Worm (Caenorhabditis elegans) whole organism, L4 larva: ENCODE data around the gene sng-1.
A peak's percentile ranks its signal among the peaks of the same experiment; 100 is the strongest.

Experiments
- D1046.2 ChIP-seq: fragments of 200-800 bp; sonication (Bioruptor generic); IDR thresholded peaks from 2 replicates; pipeline ENCODE4 v1.3.6; 2022; ENCODE audit warnings: missing genetic modification characterization, missing compliant biosample characterization
- F10B5.3 ChIP-seq: sonication (generic microtip); optimal IDR thresholded peaks from 2 replicates; lab custom pipeline; 2016; ENCODE audit warnings: mild to moderate bottlenecking, missing genetic modification characterization, missing compliant biosample characterization
- F26F4.8 ChIP-seq: fragments of 200-800 bp; sonication (Bioruptor generic); conservative IDR thresholded peaks from 2 replicates; pipeline ENCODE4 v1.3.6; 2022; ENCODE audit warnings: missing genetic modification characterization, missing compliant biosample characterization
- F37D6.2 ChIP-seq: sonication (generic microtip); optimal IDR thresholded peaks from 2 replicates; lab custom pipeline; 2016; ENCODE audit warnings: mild to moderate bottlenecking, missing genetic modification characterization, missing compliant biosample characterization
- T20F7.1 ChIP-seq: fragments of 200-800 bp; sonication (Bioruptor generic); optimal IDR thresholded peaks from 2 replicates; lab custom pipeline; 2018; ENCODE audit warnings: mild to moderate bottlenecking, missing genetic modification characterization, missing compliant biosample characterization
- Y5F2A.4 ChIP-seq: fragments of 200-800 bp; sonication (Bioruptor generic); optimal IDR thresholded peaks from 2 replicates; lab custom pipeline; 2018; ENCODE audit warnings: mild to moderate bottlenecking, missing genetic modification characterization, missing compliant biosample characterization
- Y75B8A.6 ChIP-seq: fragments of 200-800 bp; sonication (Bioruptor generic); IDR thresholded peaks from 2 replicates; pipeline ENCODE4 v1.3.6; 2022; ENCODE audit warnings: missing genetic modification reagents, missing genetic modification characterization, missing compliant biosample characterization
- ZK546.5 ChIP-seq, 2 experiments: sonication (generic microtip); optimal IDR thresholded peaks; 2 replicates each; lab custom pipeline; 2017; ENCODE audit warnings: missing biosample characterization in 2 of 2, missing genetic modification characterization in 2 of 2
- ama-1 ChIP-seq: fragments of 150-350 bp; optimal IDR thresholded peaks from 2 replicates; lab custom pipeline; 2014; ENCODE audit warnings: inconsistent platforms, mixed read lengths
- arid-1 ChIP-seq: fragments of 200-800 bp; sonication (Bioruptor generic); conservative IDR thresholded peaks from 2 replicates; pipeline ENCODE4 v1.3.6; 2022; ENCODE audit warnings: missing genetic modification reagents, missing genetic modification characterization, missing compliant biosample characterization
- ceh-32 ChIP-seq: sonication (generic microtip); optimal IDR thresholded peaks from 2 replicates; lab custom pipeline; 2016; ENCODE audit warnings: mild to moderate bottlenecking, missing genetic modification characterization, missing compliant biosample characterization; ENCODE audit not compliant: poor library complexity
- ceh-62 ChIP-seq: sonication (generic microtip); optimal IDR thresholded peaks from 2 replicates; lab custom pipeline; 2017; ENCODE audit warnings: missing biosample characterization, missing genetic modification characterization
- daf-12 ChIP-seq: fragments of 150-350 bp; optimal IDR thresholded peaks from 2 replicates; lab custom pipeline; 2014; ENCODE audit warnings: missing biosample characterization, missing genetic modification reagents, missing genetic modification characterization
- daf-16 ChIP-seq, 3 experiments: sonication (generic microtip); optimal IDR thresholded peaks; 2 replicates each; lab custom pipeline; 2016 to 2017; ENCODE audit warnings: missing genetic modification characterization in 3 of 3, missing genetic modification reagents in 3 of 3, mild to moderate bottlenecking in 2 of 3, missing compliant biosample characterization in 2 of 3, missing biosample characterization in 1 of 3, moderate library complexity in 1 of 3
- daf-19 ChIP-seq: fragments of 200-800 bp; sonication (Bioruptor generic); conservative IDR thresholded peaks from 2 replicates; pipeline ENCODE4 v1.3.6; 2022; ENCODE audit warnings: missing genetic modification characterization, missing compliant biosample characterization
- dmd-6 ChIP-seq: fragments of 200-800 bp; sonication (Bioruptor generic); IDR thresholded peaks from 2 replicates; pipeline ENCODE4 v1.3.6; 2022; ENCODE audit warnings: missing genetic modification reagents, missing genetic modification characterization, missing compliant biosample characterization
- duxl-1 ChIP-seq: sonication (generic microtip); optimal IDR thresholded peaks from 2 replicates; lab custom pipeline; 2016; ENCODE audit warnings: mild to moderate bottlenecking, missing genetic modification characterization, moderate library complexity, missing compliant biosample characterization; ENCODE audit not compliant: poor library complexity
- egl-43 ChIP-seq: fragments of 200-800 bp; sonication (Bioruptor generic); IDR thresholded peaks from 2 replicates; pipeline ENCODE4 v1.3.6; 2022; ENCODE audit warnings: missing genetic modification reagents, missing genetic modification characterization, missing compliant biosample characterization
- fkh-10 ChIP-seq: fragments of 150-350 bp; optimal IDR thresholded peaks from 2 replicates; lab custom pipeline; 2014; ENCODE audit warnings: missing biosample characterization, missing genetic modification reagents, missing genetic modification characterization
- fos-1 ChIP-seq: fragments of 150-350 bp; optimal IDR thresholded peaks from 2 replicates; lab custom pipeline; 2014; ENCODE audit warnings: missing biosample characterization, missing genetic modification characterization
- hif-1 ChIP-seq, 2 experiments: sonication (generic microtip); optimal IDR thresholded peaks; 2 replicates each; lab custom pipeline; 2016 to 2017; ENCODE audit warnings: missing compliant biosample characterization in 2 of 2, missing genetic modification characterization in 2 of 2, missing genetic modification reagents in 2 of 2, missing genotype in 2 of 2, mild to moderate bottlenecking in 1 of 2
- hlh-30 ChIP-seq: sonication (generic microtip); optimal IDR thresholded peaks from 2 replicates; lab custom pipeline; 2017; ENCODE audit warnings: antibody characterized with exemption, mild to moderate bottlenecking, missing genetic modification characterization, missing compliant biosample characterization; ENCODE audit not compliant: insufficient read depth
- jun-1 ChIP-seq: fragments of 150-350 bp; optimal IDR thresholded peaks from 2 replicates; lab custom pipeline; 2014; ENCODE audit warnings: missing biosample characterization, missing genetic modification reagents, missing genetic modification characterization
- lim-7 ChIP-seq: fragments of 200-800 bp; sonication (Bioruptor generic); IDR thresholded peaks from 2 replicates; pipeline ENCODE4 v1.3.6; 2022; ENCODE audit warnings: missing genetic modification characterization, missing compliant biosample characterization
- lin-1 ChIP-seq: fragments of 200-800 bp; sonication (Bioruptor generic); IDR thresholded peaks from 2 replicates; pipeline ENCODE4 v1.3.6; 2022; ENCODE audit warnings: missing genetic modification reagents, missing genetic modification characterization, missing compliant biosample characterization
- lin-29 ChIP-seq: fragments of 200-800 bp; sonication (Bioruptor generic); IDR thresholded peaks from 2 replicates; pipeline ENCODE4 v1.3.6; 2022; ENCODE audit warnings: missing genetic modification reagents, missing genetic modification characterization, missing compliant biosample characterization
- mdt-29 ChIP-seq: fragments of 200-800 bp; sonication (Bioruptor generic); IDR thresholded peaks from 2 replicates; pipeline ENCODE4 v1.3.6; 2022; ENCODE audit warnings: missing genetic modification reagents, missing genetic modification characterization, missing compliant biosample characterization
- mep-1 ChIP-seq: fragments of 150-350 bp; sonication (generic microtip); optimal IDR thresholded peaks from 3 replicates; lab custom pipeline; 2014; ENCODE audit warnings: missing biosample characterization, missing genetic modification characterization
- mes-2 ChIP-seq: sonication (generic microtip); optimal IDR thresholded peaks from 2 replicates; lab custom pipeline; 2016; ENCODE audit warnings: missing genotype, mild to moderate bottlenecking, missing genetic modification characterization, missing compliant biosample characterization; ENCODE audit not compliant: poor library complexity, severe bottlenecking
- mxl-2 ChIP-seq: fragments of 200-800 bp; sonication (Bioruptor generic); conservative IDR thresholded peaks from 2 replicates; pipeline ENCODE4 v1.3.6; 2022; ENCODE audit warnings: missing genetic modification reagents, missing genetic modification characterization, missing compliant biosample characterization
- nhr-102 ChIP-seq: sonication (generic microtip); optimal IDR thresholded peaks from 2 replicates; lab custom pipeline; 2016; ENCODE audit warnings: mild to moderate bottlenecking, missing genetic modification characterization, moderate library complexity, missing compliant biosample characterization
- nhr-111 ChIP-seq: fragments of 200-800 bp; sonication (Bioruptor generic); optimal IDR thresholded peaks from 2 replicates; lab custom pipeline; 2018; ENCODE audit warnings: mild to moderate bottlenecking, missing genetic modification characterization, missing compliant biosample characterization
- nhr-237 ChIP-seq: sonication (generic microtip); optimal IDR thresholded peaks from 2 replicates; lab custom pipeline; 2017; ENCODE audit warnings: missing biosample characterization, missing genetic modification characterization
- nhr-42 ChIP-seq: fragments of 200-800 bp; sonication (Bioruptor generic); IDR thresholded peaks from 2 replicates; pipeline ENCODE4 v1.3.6; 2022; ENCODE audit warnings: missing genetic modification characterization, missing compliant biosample characterization
- nhr-48 ChIP-seq: sonication (generic microtip); optimal IDR thresholded peaks from 2 replicates; lab custom pipeline; 2016; ENCODE audit warnings: mild to moderate bottlenecking, missing genetic modification characterization, missing compliant biosample characterization
- nhr-76 ChIP-seq: fragments of 150-350 bp; optimal IDR thresholded peaks from 2 replicates; lab custom pipeline; 2014; ENCODE audit warnings: missing biosample characterization, missing genetic modification characterization
- pha-4 ChIP-seq, 2 experiments: fragments of 150-350 bp in 1 of 2; fragments of 200-800 bp in 1 of 2; sonication (Bioruptor generic) in 1 of 2; IDR thresholded peaks in 1 of 2; optimal IDR thresholded peaks in 1 of 2; 2 replicates each; pipeline versions ENCODE4 v1.3.6 to Lab custom; 2014 to 2022; ENCODE audit warnings: missing genetic modification characterization in 2 of 2, missing genetic modification reagents in 2 of 2, missing biosample characterization in 1 of 2, missing compliant biosample characterization in 1 of 2
- php-3 ChIP-seq: fragments of 200-800 bp; sonication (Bioruptor generic); IDR thresholded peaks from 2 replicates; pipeline ENCODE4 v1.3.6; 2022; ENCODE audit warnings: missing genetic modification reagents, missing genetic modification characterization, missing compliant biosample characterization
- rbr-2 ChIP-seq: sonication (generic microtip); optimal IDR thresholded peaks from 2 replicates; lab custom pipeline; 2016; ENCODE audit warnings: missing genotype, missing genetic modification characterization, missing compliant biosample characterization
- saeg-2 ChIP-seq: fragments of 200-800 bp; sonication (Bioruptor generic); IDR thresholded peaks from 2 replicates; pipeline ENCODE4 v1.3.6; 2022; ENCODE audit warnings: missing genetic modification reagents, missing genetic modification characterization, missing compliant biosample characterization
- sdz-12 ChIP-seq: fragments of 200-800 bp; sonication (Bioruptor generic); optimal IDR thresholded peaks from 2 replicates; lab custom pipeline; 2018; ENCODE audit warnings: mild to moderate bottlenecking, missing genetic modification characterization, missing compliant biosample characterization
- set-16 ChIP-seq: fragments of 200-800 bp; sonication (Bioruptor generic); IDR thresholded peaks from 2 replicates; pipeline ENCODE4 v1.3.6; 2022; ENCODE audit warnings: missing genetic modification reagents, missing genetic modification characterization, missing compliant biosample characterization
- skn-1 ChIP-seq: fragments of 150-350 bp; optimal IDR thresholded peaks from 2 replicates; lab custom pipeline; 2014; ENCODE audit warnings: missing biosample characterization, missing genetic modification characterization
- snpc-1.2 ChIP-seq: fragments of 200-800 bp; sonication (Bioruptor generic); IDR thresholded peaks from 2 replicates; pipeline ENCODE4 v1.3.6; 2022; ENCODE audit warnings: missing genetic modification reagents, missing genetic modification characterization, missing compliant biosample characterization
- snpc-4 ChIP-seq: fragments of 150-350 bp; optimal IDR thresholded peaks from 2 replicates; lab custom pipeline; 2014; ENCODE audit warnings: missing biosample characterization, missing genetic modification characterization
- tag-97 ChIP-seq: fragments of 200-800 bp; sonication (Bioruptor generic); IDR thresholded peaks from 2 replicates; pipeline ENCODE4 v1.3.6; 2022; ENCODE audit warnings: missing genetic modification characterization, missing compliant biosample characterization
- tra-1 ChIP-seq: fragments of 200-800 bp; sonication (Bioruptor generic); IDR thresholded peaks from 2 replicates; pipeline ENCODE4 v1.3.6; 2022; ENCODE audit warnings: missing genetic modification reagents, missing genetic modification characterization, missing compliant biosample characterization
- unc-62 ChIP-seq, 3 experiments: fragments of 150-350 bp in 1 of 3; sonication (generic microtip); optimal IDR thresholded peaks in 2 of 3; peaks in 1 of 3; 1 replicate in 1 of 3; 2 replicates in 2 of 3; lab custom pipeline; 2014 to 2017; ENCODE audit warnings: missing biosample characterization in 3 of 3, missing genetic modification characterization in 3 of 3, missing genetic modification reagents in 3 of 3, missing genotype in 1 of 3
- zip-2 ChIP-seq: fragments of 150-350 bp; optimal IDR thresholded peaks from 2 replicates; lab custom pipeline; 2014; ENCODE audit warnings: missing biosample characterization, missing genetic modification characterization
- ztf-11 ChIP-seq: fragments of 150-350 bp; optimal IDR thresholded peaks from 2 replicates; lab custom pipeline; 2014; ENCODE audit warnings: missing biosample characterization, missing genetic modification characterization

sng-1 gene

DNA sequence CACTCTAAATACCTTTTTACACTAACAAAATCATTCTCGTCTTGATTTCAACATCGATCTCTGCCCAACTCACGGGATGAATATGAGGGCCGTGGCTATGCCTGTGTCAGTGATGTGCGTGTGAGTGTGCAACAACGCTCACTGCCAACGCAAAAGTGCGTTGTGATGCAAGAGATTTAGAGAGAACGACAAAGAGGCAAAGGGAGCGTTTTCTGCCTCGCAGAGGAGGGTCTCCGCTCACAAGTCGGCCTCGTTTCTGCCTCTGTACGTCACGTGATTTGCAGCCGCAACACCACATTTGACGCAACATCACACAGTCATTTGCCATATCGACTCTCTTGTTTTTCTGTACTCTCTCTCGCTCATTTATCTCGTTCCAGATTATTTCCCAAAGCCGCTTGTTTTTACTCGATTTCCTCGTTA is 6.9 kb downstream of the sng-1 start, which contains the start of gene epg-7 (continued):
- TF ChIP-seq egl-43, result peak; percentile 91
- TF ChIP-seq ztf-11 (tag; lab: Kevin White, UChicago), result no peak
- TF ChIP-seq tag-97 (GFP tag; lab: Robert Waterston, UW), result no peak
- peak; percentile 100 for TF ChIP-seq hlh-30 (tag; lab: Kevin White, UChicago)
- TF ChIP-seq nhr-48 (tag; lab: Kevin White, UChicago), result peak; percentile 88
- TF ChIP-seq snpc-1.2, result no peak
- TF ChIP-seq lin-29 (GFP tag; lab: Robert Waterston, UW), result 0 out of 2 replicates have a peak, but pooled peaks have one; percentile 56
- TF ChIP-seq F37D6.2, result peak; percentile 88
- peak; percentile 96 for TF ChIP-seq rbr-2 (tag; lab: Kevin White, UChicago)
- TF ChIP-seq php-3, result peak; percentile 69
- peak; percentile 95 for TF ChIP-seq fkh-10
- TF ChIP-seq jun-1 (tag; lab: Kevin White, UChicago), result peak; percentile 83
- TF ChIP-seq mep-1, result peak; percentile 96
- peak; percentile 23 to 86 for TF ChIP-seq hif-1 (tag; optimal IDR thresholded peaks at IDR 0.05; lab: Kevin White, UChicago)
- peak; percentile 88 for TF ChIP-seq pha-4 (GFP tag; IDR thresholded peaks at IDR 0.05; lab: Robert Waterston, UW)
- TF ChIP-seq pha-4 (tag; optimal IDR thresholded peaks at IDR 0.05; lab: Kevin White, UChicago), result no peak
- no peak for TF ChIP-seq Y75B8A.6 (GFP tag; lab: Robert Waterston, UW)
- no peak for TF ChIP-seq nhr-237 (tag; lab: Kevin White, UChicago)
- TF ChIP-seq sdz-12 (GFP tag; lab: Kevin White, UChicago), result no peak
- no peak for TF ChIP-seq fos-1 (tag; lab: Kevin White, UChicago)
- TF ChIP-seq arid-1 (GFP tag; lab: Robert Waterston, UW), result peak; percentile 85
- peak; percentile 24 for TF ChIP-seq ama-1
- peak; percentile 93 for TF ChIP-seq dmd-6 (GFP tag; lab: Robert Waterston, UW)
- no peak for TF ChIP-seq ceh-62 (tag; lab: Kevin White, UChicago)
- TF ChIP-seq mdt-29 (GFP tag; lab: Robert Waterston, UW), result peak; percentile 80
- peak; percentile 84 for TF ChIP-seq nhr-102 (tag; lab: Kevin White, UChicago)
- peak; percentile 79 for TF ChIP-seq set-16 (GFP tag; lab: Robert Waterston, UW)
- TF ChIP-seq saeg-2 (GFP tag; lab: Robert Waterston, UW), result peak; percentile 79
- TF ChIP-seq snpc-4, result no peak
- peak; percentile 57 for TF ChIP-seq Y5F2A.4 (GFP tag; lab: Kevin White, UChicago)
- TF ChIP-seq T20F7.1 (GFP tag; lab: Kevin White, UChicago), result no peak
- no peak for TF ChIP-seq daf-12 (tag; lab: Kevin White, UChicago)
- peak; percentile 84 for TF ChIP-seq duxl-1 (tag; lab: Kevin White, UChicago)
- no peak for TF ChIP-seq nhr-111 (GFP tag; lab: Kevin White, UChicago)
- TF ChIP-seq tra-1 (GFP tag; lab: Robert Waterston, UW), result peak; percentile 84
- peak; percentile 22 for TF ChIP-seq F10B5.3
- TF ChIP-seq daf-19 (GFP tag; lab: Robert Waterston, UW), result no peak
- peak; percentile 86 for TF ChIP-seq nhr-42

DNA sequence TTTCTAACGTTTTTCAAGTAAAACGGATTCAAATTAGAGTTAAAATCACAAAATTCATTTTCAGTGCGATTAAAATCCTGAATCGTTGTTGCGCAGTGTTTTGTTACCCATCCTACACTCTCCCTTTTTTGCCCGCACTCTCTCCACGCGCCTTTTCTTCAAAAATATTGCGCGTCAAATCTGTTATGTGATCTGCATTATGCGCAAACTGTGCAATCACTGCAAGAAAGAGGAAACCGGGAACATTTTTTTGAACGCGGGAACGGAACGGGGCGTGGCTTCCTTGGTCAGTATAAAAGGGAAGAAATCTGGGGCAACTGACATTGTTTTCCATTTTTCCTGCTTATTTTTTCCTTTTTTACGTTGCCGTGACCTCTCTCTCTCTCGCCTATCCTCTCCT is 13.0 kb downstream of the sng-1 start:
- TF ChIP-seq skn-1 (tag; lab: Kevin White, UChicago) (no peak), nhr-42 (no peak), hif-1 (tag; optimal IDR thresholded peaks at IDR 0.05; lab: Kevin White, UChicago) (peak in 1 of 2 experiments; percentile 10), lim-7 (GFP tag; lab: Robert Waterston, UW) (no peak), ZK546.5 (tag; optimal IDR thresholded peaks at IDR 0.05; lab: Kevin White, UChicago) (no peak), fkh-10 (no peak), mxl-2 (GFP tag; lab: Robert Waterston, UW) (no peak), D1046.2 (GFP tag; lab: Robert Waterston, UW) (no peak), zip-2 (tag; lab: Kevin White, UChicago) (no peak), unc-62 (GFP tag; optimal IDR thresholded peaks at IDR 0.05 in 1 of 2; lab: Kevin White, UChicago) (peak in 1 of 2 experiments; percentile 3), unc-62 (tag; optimal IDR thresholded peaks at IDR 0.05; lab: Kevin White, UChicago) (no peak), daf-16 (GFP tag; optimal IDR thresholded peaks at IDR 0.05; lab: Kevin White, UChicago) (no peak), daf-16 (tag; optimal IDR thresholded peaks at IDR 0.05; lab: Kevin White, UChicago) (no peak), F26F4.8 (GFP tag; lab: Robert Waterston, UW) (no peak), mes-2 (tag; lab: Kevin White, UChicago) (peak; percentile 56), lin-1 (GFP tag; lab: Robert Waterston, UW) (no peak), snpc-1.2 (no peak), ceh-32 (tag; lab: Kevin White, UChicago) (no peak), nhr-76 (tag; lab: Kevin White, UChicago) (no peak)
